Worm (Caenorhabditis elegans): ENCODE results near the gene H23L24.1.

- TF ChIP-seq R02D3.7 (tag; optimal IDR thresholded peaks at IDR 0.05) (no peak), snpc-4 (tag; optimal IDR thresholded peaks at IDR 0.05) (no peak), egl-27 (tag; optimal IDR thresholded peaks at IDR 0.05) (no peak), ceh-16 (tag; optimal IDR thresholded peaks at IDR 0.05) (no peak), aly-2 (tag; optimal IDR thresholded peaks at IDR 0.05) (no peak)
These were observed 40.4 kb downstream of the H23L24.1 start for ce11 chrIV:8758620-8759019.

All from whole organism, L2 larva.